Fruit fly (Drosophila melanogaster) whole organism, wandering third instar larva: Measurements from ENCODE around the gene Chmp1.

Experiments
- Abd-B ChIP-seq: fragments of >200 bp; optimal IDR thresholded peaks from 2 replicates; lab custom pipeline; 2017; ENCODE audit warnings: missing biosample characterization, missing genetic modification characterization
- CG32264 ChIP-seq: fragments of 200-800 bp; sonication (Bioruptor generic); optimal IDR thresholded peaks from 2 replicates; lab custom pipeline; 2016; ENCODE audit warnings: missing biosample characterization, missing genetic modification characterization
- CG9705 ChIP-seq: fragments of 200-800 bp; sonication (Bioruptor generic); optimal IDR thresholded peaks from 2 replicates; lab custom pipeline; 2018; ENCODE audit warnings: missing biosample characterization, mild to moderate bottlenecking, missing genetic modification characterization
- CrebA ChIP-seq: fragments of 200-800 bp; sonication (Bioruptor generic); optimal IDR thresholded peaks from 2 replicates; lab custom pipeline; 2016; ENCODE audit warnings: missing biosample characterization, mild to moderate bottlenecking, missing genetic modification characterization, borderline replicate concordance
- Dfd ChIP-seq: fragments of >200 bp; optimal IDR thresholded peaks from 2 replicates; lab custom pipeline; 2017; ENCODE audit warnings: missing biosample characterization, missing genetic modification characterization
- Dif ChIP-seq: fragments of 200-275, 200-300 bp; sonication (Bioruptor generic); optimal IDR thresholded peaks from 2 replicates; lab custom pipeline; 2018; ENCODE audit warnings: missing biosample characterization, missing genetic modification characterization; ENCODE audit not compliant: partially characterized antibody
- GATAd ChIP-seq: sonication (Bioruptor generic); optimal IDR thresholded peaks from 2 replicates; lab custom pipeline; 2016; ENCODE audit warnings: missing biosample characterization, missing genetic modification characterization
- HLH106 ChIP-seq: fragments of 200-800 bp; optimal IDR thresholded peaks from 3 replicates; lab custom pipeline; 2019; ENCODE audit warnings: missing biosample characterization, mild to moderate bottlenecking, missing genetic modification characterization, moderate library complexity
- Hnf4 ChIP-seq: fragments of 200-800 bp; sonication (Bioruptor generic); optimal IDR thresholded peaks from 2 replicates; lab custom pipeline; 2016; ENCODE audit warnings: missing biosample characterization, mild to moderate bottlenecking, missing genetic modification characterization
- Hr78 ChIP-seq: fragments of >200 bp; optimal IDR thresholded peaks from 2 replicates; lab custom pipeline; 2017; ENCODE audit warnings: missing biosample characterization, missing genetic modification characterization
- Hr83 ChIP-seq: fragments of 200-300 bp; sonication (Bioruptor generic); optimal IDR thresholded peaks from 2 replicates; lab custom pipeline; 2016; ENCODE audit warnings: missing biosample characterization, mild to moderate bottlenecking, missing genetic modification characterization, moderate library complexity; ENCODE audit not compliant: poor library complexity, severe bottlenecking
- Jra ChIP-seq: sonication (Bioruptor generic); optimal IDR thresholded peaks from 2 replicates; lab custom pipeline; 2016; ENCODE audit warnings: missing biosample characterization, missing genetic modification characterization
- Mio ChIP-seq: sonication (Bioruptor generic); optimal IDR thresholded peaks from 2 replicates; lab custom pipeline; 2016; ENCODE audit warnings: missing biosample characterization, missing genetic modification characterization
- Myc ChIP-seq: fragments of >200 bp; optimal IDR thresholded peaks from 2 replicates; lab custom pipeline; 2017
- N ChIP-seq: fragments of >200 bp; optimal IDR thresholded peaks from 2 replicates; lab custom pipeline; 2018; ENCODE audit warnings: missing biosample characterization, missing external identifiers, missing genetic modification characterization
- OdsH ChIP-seq: fragments of 200-800 bp; sonication (Bioruptor generic); optimal IDR thresholded peaks from 2 replicates; lab custom pipeline; 2016; ENCODE audit warnings: missing biosample characterization, mild to moderate bottlenecking, missing genetic modification characterization
- Rel ChIP-seq, 2 experiments: fragments of 200-800 bp; sonication (Bioruptor generic) in 1 of 2; optimal IDR thresholded peaks; 2 replicates in 1 of 2; 3 replicates in 1 of 2; lab custom pipeline; 2016 to 2019; ENCODE audit warnings: mild to moderate bottlenecking in 2 of 2, missing biosample characterization in 2 of 2, missing genetic modification characterization in 2 of 2, moderate library complexity in 1 of 2
- Sp1 ChIP-seq: fragments of 200-800 bp; sonication (Bioruptor generic); optimal IDR thresholded peaks from 3 replicates; lab custom pipeline; 2019; ENCODE audit warnings: missing biosample characterization, mild to moderate bottlenecking, missing genetic modification characterization, moderate library complexity
- Vsx2 ChIP-seq: fragments of 200-300, 225-300 bp; sonication (Bioruptor generic); optimal IDR thresholded peaks from 2 replicates; lab custom pipeline; 2018; ENCODE audit warnings: missing biosample characterization, missing genetic modification characterization; ENCODE audit not compliant: partially characterized antibody
- br ChIP-seq: fragments of 200-800 bp; sonication (Bioruptor generic); optimal IDR thresholded peaks from 2 replicates; lab custom pipeline; 2016; ENCODE audit warnings: missing biosample characterization, missing genetic modification characterization
- brk ChIP-seq: fragments of 200-800 bp; sonication (Bioruptor generic); optimal IDR thresholded peaks from 2 replicates; lab custom pipeline; 2016; ENCODE audit warnings: missing biosample characterization, mild to moderate bottlenecking, missing genetic modification characterization
- dl ChIP-seq, 2 experiments: fragments of 175-275, 200-275 bp in 1 of 2; fragments of 200-275 bp in 1 of 2; sonication (Bioruptor generic); optimal IDR thresholded peaks; lab custom pipeline; 2018; ENCODE audit warnings: mild to moderate bottlenecking in 2 of 2, missing biosample characterization in 2 of 2, missing genetic modification characterization in 2 of 2, moderate library complexity in 2 of 2; ENCODE audit not compliant: partially characterized antibody in 2 of 2, insufficient read depth in 1 of 2
- dmrt93B ChIP-seq: fragments of 200-800 bp; sonication (Bioruptor generic); optimal IDR thresholded peaks from 2 replicates; lab custom pipeline; 2018; ENCODE audit warnings: missing biosample characterization, mild to moderate bottlenecking, missing genetic modification characterization
- dsf ChIP-seq: sonication (Bioruptor generic); optimal IDR thresholded peaks from 2 replicates; lab custom pipeline; 2016; ENCODE audit warnings: missing biosample characterization, missing genetic modification characterization, borderline replicate concordance
- ey ChIP-seq: fragments of 200-800 bp; sonication (Bioruptor generic); optimal IDR thresholded peaks from 2 replicates; lab custom pipeline; 2016; ENCODE audit warnings: missing biosample characterization, missing genetic modification characterization
- foxo ChIP-seq, 2 experiments: fragments of 200-800 bp; sonication (Bioruptor generic); optimal IDR thresholded peaks; 2 replicates in 1 of 2; 3 replicates in 1 of 2; lab custom pipeline; 2016 to 2017; ENCODE audit warnings: missing biosample characterization in 2 of 2, missing genetic modification characterization in 2 of 2
- fru ChIP-seq: fragments of 200-800 bp; sonication (Bioruptor generic); optimal IDR thresholded peaks from 3 replicates; lab custom pipeline; 2016; ENCODE audit warnings: missing biosample characterization, mild to moderate bottlenecking, missing genetic modification characterization
- h ChIP-seq: fragments of 200-800 bp; sonication (Bioruptor generic); optimal IDR thresholded peaks from 3 replicates; lab custom pipeline; 2016; ENCODE audit warnings: missing biosample characterization, mild to moderate bottlenecking, missing genetic modification characterization
- jim ChIP-seq: fragments of 175-275, 200-325 bp; sonication (Bioruptor generic); optimal IDR thresholded peaks from 2 replicates; lab custom pipeline; 2016; ENCODE audit warnings: missing biosample characterization, mild to moderate bottlenecking, missing genetic modification characterization
- lola ChIP-seq: fragments of >200 bp; optimal IDR thresholded peaks from 2 replicates; lab custom pipeline; 2017; ENCODE audit warnings: missing biosample characterization, missing genetic modification characterization
- pan ChIP-seq: fragments of >200 bp; optimal IDR thresholded peaks from 2 replicates; lab custom pipeline; 2017
- psq ChIP-seq: fragments of 200-800 bp; sonication (Bioruptor generic); optimal IDR thresholded peaks from 3 replicates; lab custom pipeline; 2017; ENCODE audit warnings: missing biosample characterization, mild to moderate bottlenecking, missing genetic modification characterization, moderate library complexity
- rgr ChIP-seq: fragments of 200-800 bp; sonication (Bioruptor generic); optimal IDR thresholded peaks from 3 replicates; lab custom pipeline; 2016; ENCODE audit warnings: missing biosample characterization, mild to moderate bottlenecking, missing genetic modification characterization
- sage ChIP-seq: fragments of 200-800 bp; sonication (Bioruptor generic); optimal IDR thresholded peaks from 2 replicates; lab custom pipeline; 2016; ENCODE audit warnings: missing biosample characterization, mild to moderate bottlenecking, missing genetic modification characterization
- sv ChIP-seq: fragments of 200-800 bp; sonication (Bioruptor generic); optimal IDR thresholded peaks from 3 replicates; lab custom pipeline; 2016; ENCODE audit warnings: missing biosample characterization, missing genetic modification characterization
- tai ChIP-seq: sonication (Bioruptor generic); optimal IDR thresholded peaks from 2 replicates; lab custom pipeline; 2016; ENCODE audit warnings: missing biosample characterization, missing genetic modification characterization
- usp ChIP-seq: fragments of >200 bp; optimal IDR thresholded peaks from 2 replicates; lab custom pipeline; 2017; ENCODE audit warnings: missing biosample characterization, missing genetic modification characterization
- woc ChIP-seq: sonication (Bioruptor generic); optimal IDR thresholded peaks from 2 replicates; lab custom pipeline; 2016; ENCODE audit warnings: missing biosample characterization, mild to moderate bottlenecking, missing genetic modification characterization

Chmp1 gene

DNA sequence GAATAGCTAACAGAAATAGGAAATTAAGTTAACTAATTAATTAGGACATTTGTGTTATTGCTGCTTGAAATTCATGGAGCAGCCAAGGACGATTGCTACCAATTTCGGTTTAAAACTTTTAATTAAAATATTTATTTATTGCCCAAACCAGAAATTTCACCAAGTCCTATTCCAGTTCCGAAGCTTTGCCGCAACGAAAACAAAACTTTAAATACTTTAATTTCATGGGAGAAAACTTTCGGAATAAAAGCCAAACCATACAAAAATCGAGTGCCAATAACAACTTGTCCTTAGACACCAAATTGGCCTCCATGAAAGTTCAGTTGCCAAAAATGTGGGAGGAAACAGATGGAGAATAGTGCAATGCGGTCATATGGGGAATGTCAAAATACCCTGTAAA, 40.6 kb downstream of the Chmp1 start:
- TF ChIP-seq sage (GFP tag; lab: Kevin White, UChicago), result no peak
- no peak for TF ChIP-seq rgr
- TF ChIP-seq h (GFP tag; lab: Kevin White, UChicago), result no peak
- no peak for TF ChIP-seq Jra
- no peak for TF ChIP-seq ey (GFP tag; lab: Kevin White, UChicago)
- TF ChIP-seq Hr83, result no peak
- TF ChIP-seq tai, result no peak
- TF ChIP-seq Dfd (GFP tag; lab: Kevin White, UChicago), result no peak
- no peak for TF ChIP-seq brk (GFP tag; lab: Kevin White, UChicago)
- TF ChIP-seq Hr78, result no peak
- TF ChIP-seq fru (GFP tag; lab: Kevin White, UChicago), result no peak
- TF ChIP-seq CG9705 (GFP tag; lab: Kevin White, UChicago), result no peak
- no peak for TF ChIP-seq br

DNA sequence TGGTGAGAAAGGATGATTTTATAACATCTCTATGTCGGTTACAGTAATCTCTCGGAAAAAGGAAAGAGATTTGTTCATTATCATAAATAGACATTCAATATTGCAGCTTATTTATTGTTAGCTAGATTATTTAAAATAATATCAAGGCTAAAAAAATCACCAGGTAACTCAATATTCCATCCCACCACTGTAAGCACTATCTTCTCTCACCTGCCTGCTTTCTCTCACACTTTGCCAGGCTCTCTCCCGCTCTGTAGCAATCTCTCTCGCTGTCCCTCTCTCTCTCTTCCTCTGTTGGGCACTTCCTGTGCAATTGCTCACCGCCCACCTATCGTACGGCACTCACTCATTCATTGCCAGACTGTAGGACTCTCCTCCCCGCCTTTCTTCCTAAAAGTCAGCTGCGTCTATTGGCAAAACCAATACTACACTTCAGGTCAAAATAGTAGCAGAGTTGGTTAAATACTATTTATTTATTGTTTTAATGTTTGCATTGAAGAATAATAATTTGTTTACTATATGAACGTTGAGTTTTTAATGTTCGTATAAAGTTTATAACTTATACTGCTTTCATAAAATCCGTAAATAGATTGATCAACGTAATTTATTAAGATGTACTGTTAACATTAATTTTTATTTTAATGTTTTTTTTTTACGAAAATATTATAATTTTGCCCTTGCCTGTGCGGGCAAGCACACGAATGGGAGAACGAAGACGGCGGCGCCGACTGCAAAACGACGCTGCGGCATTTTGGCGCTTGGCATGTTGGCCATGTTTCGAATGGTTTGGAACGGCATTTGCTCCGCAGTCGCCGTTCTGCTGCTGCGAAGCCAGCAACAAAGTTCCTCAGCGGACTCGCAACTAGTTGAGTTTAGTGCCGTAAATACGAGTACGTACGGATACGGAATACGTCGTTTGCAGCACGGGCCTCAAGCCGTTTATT, 43.0 kb downstream of the Chmp1 start:
- peak; percentile 86 for TF ChIP-seq psq (GFP tag; lab: Kevin White, UChicago)
- peak; percentile 95 for TF ChIP-seq ey (GFP tag; lab: Kevin White, UChicago)
- peak; percentile 88 for TF ChIP-seq HLH106
- TF ChIP-seq br, result peak; percentile 76
- peak; percentile 95 for TF ChIP-seq h (GFP tag; lab: Kevin White, UChicago)
- TF ChIP-seq sage (GFP tag; lab: Kevin White, UChicago), result peak; percentile 67
- peak; percentile 74 for TF ChIP-seq brk (GFP tag; lab: Kevin White, UChicago)
- TF ChIP-seq Abd-B (GFP tag; lab: Kevin White, UChicago), result no peak
- TF ChIP-seq lola (GFP tag; lab: Kevin White, UChicago), result no peak
- TF ChIP-seq fru (GFP tag; lab: Kevin White, UChicago), result peak; percentile 87
- TF ChIP-seq Mio, result peak; percentile 33
- no peak for TF ChIP-seq jim (GFP tag; lab: Kevin White, UChicago)
- no peak for TF ChIP-seq usp (GFP tag; lab: Kevin White, UChicago)
- TF ChIP-seq Hr78, result no peak
- TF ChIP-seq tai, result peak; percentile 86
- peak; percentile 46 for TF ChIP-seq CrebA (GFP tag; lab: Kevin White, UChicago)
- TF ChIP-seq sv (GFP tag; lab: Kevin White, UChicago), result peak; percentile 95
- TF ChIP-seq dsf (GFP tag; lab: Kevin White, UChicago), result peak; percentile 56
- peak; percentile 74 for TF ChIP-seq woc (GFP tag; lab: Kevin White, UChicago)
- TF ChIP-seq Rel (GFP tag; optimal IDR thresholded peaks at IDR 0.05; lab: Kevin White, UChicago), result peak; percentile 44
- TF ChIP-seq Rel (tag; optimal IDR thresholded peaks at IDR 0.05; lab: Kevin White, UChicago), result peak; percentile 49
- TF ChIP-seq dl (GFP tag; optimal IDR thresholded peaks at IDR 0.05; lab: Kevin White, UChicago; ENCODE audit: insufficient read depth in 1 of 2, partially characterized antibody in 2 of 2), result peak; percentile 98 to 99
- peak; percentile 69 for TF ChIP-seq GATAd (GFP tag; lab: Kevin White, UChicago)
- no peak for TF ChIP-seq N (GFP tag; lab: Kevin White, UChicago)
- TF ChIP-seq Myc (lab: Kevin White, UChicago), result no peak
- TF ChIP-seq pan, result no peak
- peak; percentile 62 for TF ChIP-seq Jra
- TF ChIP-seq dmrt93B (GFP tag; lab: Kevin White, UChicago), result peak; percentile 77
- peak; percentile 70 for TF ChIP-seq Hr83
- peak; percentile 13 to 87 for TF ChIP-seq foxo (GFP tag; optimal IDR thresholded peaks at IDR 0.05; lab: Kevin White, UChicago)
- TF ChIP-seq CG9705 (GFP tag; lab: Kevin White, UChicago), result peak; percentile 79
- TF ChIP-seq Dfd (GFP tag; lab: Kevin White, UChicago), result peak; percentile 92
- peak; percentile 94 for TF ChIP-seq rgr
- TF ChIP-seq Sp1 (GFP tag; lab: Kevin White, UChicago), result peak; percentile 91
- TF ChIP-seq Hnf4 (GFP tag; lab: Kevin White, UChicago), result peak; percentile 87
- peak; percentile 67 for TF ChIP-seq CG32264 (GFP tag; lab: Kevin White, UChicago)
- peak; percentile 99 for TF ChIP-seq Dif (GFP tag; lab: Kevin White, UChicago)
- TF ChIP-seq OdsH (GFP tag; lab: Kevin White, UChicago), result peak; percentile 90
- TF ChIP-seq Vsx2 (GFP tag; lab: Kevin White, UChicago), result peak; percentile 97
